Worm (Caenorhabditis elegans) whole organism, young adult: Measurements from ENCODE around the gene srbc-20.

Experiments used
- B0336.3 ChIP-seq: fragments of 200-800 bp; sonication (Bioruptor generic); IDR thresholded peaks from 2 replicates; pipeline ENCODE4 v1.3.6; 2022; ENCODE audit warnings: missing genetic modification characterization, missing compliant biosample characterization
- C06A6.2 ChIP-seq: fragments of 200-800 bp; sonication (Bioruptor generic); conservative IDR thresholded peaks from 2 replicates; pipeline ENCODE4 v1.3.6; 2022; ENCODE audit warnings: missing genetic modification characterization, missing compliant biosample characterization
- C17E4.6 ChIP-seq: fragments of 200-800 bp; sonication (Bioruptor generic); IDR thresholded peaks from 2 replicates; pipeline ENCODE4 v1.3.6; 2022; ENCODE audit warnings: missing genetic modification reagents, missing genetic modification characterization, missing compliant biosample characterization
- F22D6.2 ChIP-seq: sonication (generic microtip); optimal IDR thresholded peaks from 2 replicates; lab custom pipeline; 2016; ENCODE audit warnings: mild to moderate bottlenecking, missing genetic modification characterization, missing compliant biosample characterization
- F37B4.10 ChIP-seq: fragments of 200-800 bp; sonication (Bioruptor generic); IDR thresholded peaks from 2 replicates; pipeline ENCODE4 v1.3.6; 2022; ENCODE audit warnings: missing genetic modification characterization, missing compliant biosample characterization
- F49E8.2 ChIP-seq: sonication (generic microtip); optimal IDR thresholded peaks from 3 replicates; lab custom pipeline; 2017; ENCODE audit warnings: missing genetic modification characterization, mild to moderate bottlenecking, missing compliant biosample characterization, antibody characterized with exemption, moderate library complexity; ENCODE audit not compliant: insufficient read depth
- F52B5.7 ChIP-seq: sonication (generic microtip); optimal IDR thresholded peaks from 2 replicates; lab custom pipeline; 2016; ENCODE audit warnings: mild to moderate bottlenecking, missing genetic modification characterization, missing compliant biosample characterization
- F57A8.1 ChIP-seq: fragments of 200-800 bp; sonication (Bioruptor generic); optimal IDR thresholded peaks from 2 replicates; lab custom pipeline; 2018; ENCODE audit warnings: mild to moderate bottlenecking, missing genetic modification characterization, moderate library complexity, missing compliant biosample characterization
- K11D2.4 ChIP-seq: fragments of 200-800 bp; sonication (Bioruptor generic); IDR thresholded peaks from 2 replicates; pipeline ENCODE4 v1.3.6; 2022; ENCODE audit warnings: missing genetic modification reagents, missing genetic modification characterization, missing compliant biosample characterization
- K12H6.12 ChIP-seq: fragments of 200-800 bp; sonication (Bioruptor generic); optimal IDR thresholded peaks from 2 replicates; lab custom pipeline; 2018; ENCODE audit warnings: mild to moderate bottlenecking, missing genetic modification characterization, missing compliant biosample characterization
- T07F8.4 ChIP-seq: sonication (generic microtip); optimal IDR thresholded peaks from 2 replicates; lab custom pipeline; 2016; ENCODE audit warnings: mild to moderate bottlenecking, missing genetic modification characterization, moderate library complexity, missing compliant biosample characterization
- Y53G8AR.9 ChIP-seq: fragments of 200-800 bp; sonication (Bioruptor generic); conservative IDR thresholded peaks from 2 replicates; pipeline ENCODE4 v1.3.6; 2022; ENCODE audit warnings: missing genetic modification reagents, missing genetic modification characterization, missing compliant biosample characterization
- Y67H2A.10 ChIP-seq: fragments of 200-800 bp; sonication (Bioruptor generic); conservative IDR thresholded peaks from 2 replicates; pipeline ENCODE4 v1.3.6; 2022; ENCODE audit warnings: missing genetic modification reagents, missing genetic modification characterization, missing compliant biosample characterization
- Y79H2A.3 ChIP-seq: fragments of 200-800 bp; sonication (Bioruptor generic); conservative IDR thresholded peaks from 2 replicates; pipeline ENCODE4 v1.3.6; 2022; ENCODE audit warnings: missing genetic modification reagents, missing genetic modification characterization, missing compliant biosample characterization
- Y95B8A.8 ChIP-seq: fragments of 200-800 bp; sonication (Bioruptor generic); IDR thresholded peaks from 2 replicates; pipeline ENCODE4 v1.3.6; 2022; ENCODE audit warnings: missing genetic modification reagents, missing genetic modification characterization, missing compliant biosample characterization
- aptf-2 ChIP-seq: fragments of 200-800 bp; sonication (Bioruptor generic); conservative IDR thresholded peaks from 2 replicates; pipeline ENCODE4 v1.3.6; 2022; ENCODE audit warnings: missing genetic modification reagents, missing genetic modification characterization, missing compliant biosample characterization
- ceh-100 ChIP-seq: fragments of 200-800 bp; sonication (Bioruptor generic); IDR thresholded peaks from 2 replicates; pipeline ENCODE4 v1.3.6; 2022; ENCODE audit warnings: missing genetic modification reagents, missing genetic modification characterization, missing compliant biosample characterization
- ceh-27 ChIP-seq: fragments of 200-800 bp; sonication (Bioruptor generic); optimal IDR thresholded peaks from 2 replicates; lab custom pipeline; 2018; ENCODE audit warnings: mild to moderate bottlenecking, missing genetic modification characterization, moderate library complexity, missing compliant biosample characterization
- ceh-79 ChIP-seq: sonication (generic microtip); optimal IDR thresholded peaks from 2 replicates; lab custom pipeline; 2017; ENCODE audit warnings: mild to moderate bottlenecking, missing genetic modification characterization, missing compliant biosample characterization
- die-1 ChIP-seq: sonication (generic microtip); optimal IDR thresholded peaks from 2 replicates; lab custom pipeline; 2016; ENCODE audit warnings: missing genotype, mild to moderate bottlenecking, missing genetic modification characterization, missing compliant biosample characterization
- dpff-1 ChIP-seq: sonication (generic microtip); optimal IDR thresholded peaks from 2 replicates; lab custom pipeline; 2017; ENCODE audit warnings: mild to moderate bottlenecking, missing genetic modification characterization, missing compliant biosample characterization
- dpl-1 ChIP-seq: fragments of 150-350 bp; optimal IDR thresholded peaks from 2 replicates; lab custom pipeline; 2014; ENCODE audit warnings: missing biosample characterization, missing genetic modification reagents, missing genetic modification characterization
- egl-44 ChIP-seq: fragments of 200-800 bp; sonication (Bioruptor generic); IDR thresholded peaks from 2 replicates; pipeline ENCODE4 v1.3.6; 2022; ENCODE audit warnings: missing genetic modification reagents, missing genetic modification characterization, missing compliant biosample characterization
- ets-4 ChIP-seq: fragments of 200-800 bp; sonication (Bioruptor generic); optimal IDR thresholded peaks from 2 replicates; lab custom pipeline; 2018; ENCODE audit warnings: mild to moderate bottlenecking, missing genetic modification characterization, missing compliant biosample characterization
- fkh-3 ChIP-seq: sonication (generic microtip); optimal IDR thresholded peaks from 2 replicates; lab custom pipeline; 2016; ENCODE audit warnings: mild to moderate bottlenecking, missing genetic modification characterization, missing compliant biosample characterization
- gei-17 ChIP-seq: fragments of 200-800 bp; sonication (Bioruptor generic); optimal IDR thresholded peaks from 2 replicates; lab custom pipeline; 2018; ENCODE audit warnings: mild to moderate bottlenecking, missing genetic modification characterization, missing compliant biosample characterization
- hlh-12 ChIP-seq: sonication (generic microtip); optimal IDR thresholded peaks from 2 replicates; lab custom pipeline; 2016; ENCODE audit warnings: missing genetic modification characterization, missing compliant biosample characterization
- hlh-26 ChIP-seq: fragments of 200-800 bp; sonication (Bioruptor generic); conservative IDR thresholded peaks from 2 replicates; pipeline ENCODE4 v1.3.6; 2022; ENCODE audit warnings: missing genetic modification reagents, missing genetic modification characterization, missing compliant biosample characterization
- hsf-1 ChIP-seq: fragments of 200-800 bp; sonication (Bioruptor generic); IDR thresholded peaks from 2 replicates; pipeline ENCODE4 v1.3.6; 2022; ENCODE audit warnings: missing genetic modification reagents, missing genetic modification characterization, missing compliant biosample characterization
- let-607 ChIP-seq, 2 experiments: fragments of 200-800 bp in 1 of 2; sonication (Bioruptor generic) in 1 of 2; sonication (generic microtip) in 1 of 2; optimal IDR thresholded peaks; 2 replicates each; lab custom pipeline; 2016 to 2018; ENCODE audit warnings: mild to moderate bottlenecking in 2 of 2, missing compliant biosample characterization in 2 of 2, missing genetic modification characterization in 2 of 2, moderate library complexity in 2 of 2, missing genotype in 1 of 2
- lin-35 ChIP-seq, 3 experiments: fragments of 150-350 bp in 2 of 3; sonication (generic microtip) in 1 of 3; optimal IDR thresholded peaks; 2 replicates each; lab custom pipeline; 2014 to 2018; ENCODE audit warnings: missing biosample characterization in 3 of 3, missing genetic modification characterization in 3 of 3, missing genetic modification reagents in 3 of 3
- lin-54 ChIP-seq: fragments of 200-800 bp; sonication (Bioruptor generic); optimal IDR thresholded peaks from 2 replicates; lab custom pipeline; 2018; ENCODE audit warnings: mild to moderate bottlenecking, missing genetic modification characterization, missing compliant biosample characterization
- lsy-27 ChIP-seq: sonication (generic microtip); optimal IDR thresholded peaks from 2 replicates; lab custom pipeline; 2017; ENCODE audit warnings: missing genetic modification characterization, mild to moderate bottlenecking, missing compliant biosample characterization, antibody characterized with exemption, missing genotype, borderline replicate concordance; ENCODE audit not compliant: insufficient read depth
- madf-10 ChIP-seq: sonication (generic microtip); optimal IDR thresholded peaks from 2 replicates; lab custom pipeline; 2016; ENCODE audit warnings: mild to moderate bottlenecking, missing genetic modification characterization, missing compliant biosample characterization
- madf-6 ChIP-seq: fragments of 200-800 bp; sonication (Bioruptor generic); IDR thresholded peaks from 2 replicates; pipeline ENCODE4 v1.3.6; 2022; ENCODE audit warnings: missing genetic modification reagents, missing genetic modification characterization, missing compliant biosample characterization
- madf-8 ChIP-seq: fragments of 200-800 bp; sonication (Bioruptor generic); conservative IDR thresholded peaks from 2 replicates; pipeline ENCODE4 v1.3.6; 2022; ENCODE audit warnings: missing genetic modification reagents, missing genetic modification characterization, missing compliant biosample characterization
- nfya-1 ChIP-seq: sonication (generic microtip); optimal IDR thresholded peaks from 2 replicates; lab custom pipeline; 2017; ENCODE audit warnings: antibody characterized with exemption, missing compliant biosample characterization, missing genetic modification characterization, borderline replicate concordance; ENCODE audit not compliant: insufficient read depth
- nhr-27 ChIP-seq: fragments of 200-800 bp; sonication (Bioruptor generic); optimal IDR thresholded peaks from 2 replicates; lab custom pipeline; 2018; ENCODE audit warnings: mild to moderate bottlenecking, missing genetic modification characterization, moderate library complexity, missing compliant biosample characterization
- pbrm-1 ChIP-seq: fragments of 200-800 bp; sonication (Bioruptor generic); IDR thresholded peaks from 2 replicates; pipeline ENCODE4 v1.3.6; 2022; ENCODE audit warnings: missing genetic modification reagents, missing genetic modification characterization, missing compliant biosample characterization
- rcor-1 ChIP-seq: fragments of 200-800 bp; sonication (Bioruptor generic); IDR thresholded peaks from 2 replicates; pipeline ENCODE4 v1.3.6; 2022; ENCODE audit warnings: missing genetic modification reagents, missing genetic modification characterization, missing compliant biosample characterization
- snpc-1.1 ChIP-seq: sonication (generic microtip); optimal IDR thresholded peaks from 2 replicates; lab custom pipeline; 2017; ENCODE audit warnings: missing genetic modification characterization, mild to moderate bottlenecking, missing compliant biosample characterization, antibody characterized with exemption, moderate library complexity, missing genotype, missing genetic modification reagents; ENCODE audit not compliant: insufficient read depth
- snpc-4 ChIP-seq, 5 experiments: fragments of 150-350 bp in 1 of 5; sonication (generic microtip) in 4 of 5; optimal IDR thresholded peaks; 2 replicates each; lab custom pipeline; 2014 to 2018; ENCODE audit warnings: missing genetic modification characterization in 5 of 5, missing biosample characterization in 3 of 5, antibody characterized with exemption in 2 of 5, mild to moderate bottlenecking in 2 of 5, missing compliant biosample characterization in 2 of 5, missing genotype in 2 of 5, moderate library complexity in 2 of 5, missing genetic modification reagents in 1 of 5
- sptf-2 ChIP-seq: fragments of 200-800 bp; sonication (Bioruptor generic); optimal IDR thresholded peaks from 2 replicates; lab custom pipeline; 2018; ENCODE audit warnings: mild to moderate bottlenecking, missing genetic modification characterization, missing compliant biosample characterization
- tbp1 ChIP-seq: fragments of 200-800 bp; sonication (Bioruptor generic); optimal IDR thresholded peaks from 2 replicates; lab custom pipeline; 2018; ENCODE audit warnings: mild to moderate bottlenecking, missing genetic modification characterization, missing compliant biosample characterization
- tlf-1 ChIP-seq: fragments of 200-800 bp; sonication (Bioruptor generic); optimal IDR thresholded peaks from 2 replicates; lab custom pipeline; 2018; ENCODE audit warnings: mild to moderate bottlenecking, missing genetic modification characterization, missing compliant biosample characterization
- ztf-3 ChIP-seq: fragments of 200-800 bp; sonication (Bioruptor generic); optimal IDR thresholded peaks from 2 replicates; lab custom pipeline; 2018; ENCODE audit warnings: mild to moderate bottlenecking, missing genetic modification characterization, missing compliant biosample characterization

Gene srbc-20

DNA sequence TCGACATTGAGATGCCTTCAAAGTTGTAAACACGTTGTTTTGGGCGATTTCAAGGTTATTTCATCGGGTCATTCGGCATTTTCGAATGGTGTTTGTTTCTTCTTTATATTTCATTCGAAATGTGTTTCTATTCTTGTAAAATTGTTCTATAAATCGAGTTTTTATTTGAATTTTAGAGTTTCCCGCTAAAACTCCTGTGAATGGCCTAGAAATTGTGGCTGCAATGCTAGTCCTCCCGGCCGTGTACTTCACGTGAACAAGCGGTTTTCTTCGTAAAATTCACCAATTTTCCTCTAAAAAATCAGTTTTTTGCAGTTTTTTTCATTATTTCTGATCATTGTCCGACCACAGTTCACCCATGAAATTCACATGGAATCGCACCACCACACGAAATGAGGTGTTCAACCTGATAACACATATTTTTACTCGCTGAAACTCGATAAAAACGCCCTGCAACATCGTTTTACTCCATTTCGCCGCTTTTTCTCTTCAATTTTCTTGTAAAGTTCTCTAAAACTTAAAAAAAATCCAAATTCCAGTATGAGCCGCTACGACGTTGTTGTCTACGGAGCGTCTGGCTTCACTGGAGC, 19.8 kb upstream of the srbc-20 start, which contains the start of gene ldp-1 (continued):
- TF ChIP-seq ceh-100 (GFP tag; lab: Robert Waterston, UW) = no peak
- no peak for TF ChIP-seq madf-10 (tag; lab: Kevin White, UChicago)
- peak; percentile 73 for TF ChIP-seq dpl-1 (GFP tag; lab: Kevin White, UChicago)
- TF ChIP-seq F49E8.2 = no peak
- TF ChIP-seq die-1 (tag; lab: Kevin White, UChicago) = no peak
- peak; percentile 47 for TF ChIP-seq ceh-27
- TF ChIP-seq gei-17 (GFP tag; lab: Kevin White, UChicago) = no peak
- TF ChIP-seq snpc-1.1 = peak; percentile 42
- TF ChIP-seq F57A8.1 = no peak
- 0 out of 2 replicates have a peak, but pooled peaks have one; percentile 46 for TF ChIP-seq K11D2.4 (GFP tag; lab: Robert Waterston, UW)
- no peak for TF ChIP-seq tlf-1 (GFP tag; lab: Kevin White, UChicago)
- TF ChIP-seq ztf-3 (GFP tag; lab: Kevin White, UChicago) = no peak
- no peak for TF ChIP-seq egl-44 (GFP tag; lab: Robert Waterston, UW)
- no peak for TF ChIP-seq F52B5.7
- TF ChIP-seq madf-6 (GFP tag; lab: Robert Waterston, UW) = peak; percentile 66
- peak; percentile 60 for TF ChIP-seq F22D6.2 (tag; lab: Kevin White, UChicago)
- TF ChIP-seq lsy-27 (tag; lab: Kevin White, UChicago) = no peak
- TF ChIP-seq Y53G8AR.9 = no peak
- TF ChIP-seq rcor-1 (GFP tag; lab: Robert Waterston, UW) = peak; percentile 46; the same call in 1 of the 2 replicates
- peak; percentile 16; the same call in 1 of the 2 replicates for TF ChIP-seq madf-8 (GFP tag; lab: Robert Waterston, UW)
- no peak for TF ChIP-seq T07F8.4
- peak; percentile 79 for TF ChIP-seq lin-54
- TF ChIP-seq B0336.3 (GFP tag; lab: Robert Waterston, UW) = 0 out of 2 replicates have a peak, but pooled peaks have one; percentile 39
- no peak for TF ChIP-seq snpc-4 (GFP tag; optimal IDR thresholded peaks at IDR 0.05; lab: Kevin White, UChicago)
- peak in 3 of 4 experiments; percentile 16 to 28 (median 26) for TF ChIP-seq snpc-4 (tag; optimal IDR thresholded peaks at IDR 0.05; lab: Kevin White, UChicago)
- no peak for TF ChIP-seq Y67H2A.10 (GFP tag; lab: Robert Waterston, UW)
- TF ChIP-seq aptf-2 = 0 out of 2 replicates have a peak, but pooled peaks have one; percentile 58
- no peak for TF ChIP-seq C17E4.6 (GFP tag; lab: Robert Waterston, UW)
- no peak for TF ChIP-seq F37B4.10 (GFP tag; lab: Robert Waterston, UW)
- no peak for TF ChIP-seq Y79H2A.3
- TF ChIP-seq K12H6.12 (tag; lab: Kevin White, UChicago) = no peak
- no peak for TF ChIP-seq tbp1 (GFP tag; lab: Kevin White, UChicago)
- TF ChIP-seq lin-35 (GFP tag; optimal IDR thresholded peaks at IDR 0.05; lab: Kevin White, UChicago) = peak; percentile 10 to 81 (median 34)
- TF ChIP-seq hlh-12 (tag; lab: Kevin White, UChicago) = no peak
- TF ChIP-seq ets-4 (GFP tag; lab: Kevin White, UChicago) = no peak
- 0 out of 2 replicates have a peak, but pooled peaks have one; percentile 32 for TF ChIP-seq pbrm-1 (GFP tag; lab: Robert Waterston, UW)
- TF ChIP-seq let-607 (tag; optimal IDR thresholded peaks at IDR 0.05; lab: Kevin White, UChicago) = no peak
- no peak for TF ChIP-seq Y95B8A.8
- no peak for TF ChIP-seq nhr-27 (tag; lab: Kevin White, UChicago)
- TF ChIP-seq nfya-1 (tag; lab: Kevin White, UChicago) = no peak
- TF ChIP-seq C06A6.2 (GFP tag; lab: Robert Waterston, UW) = no peak
- no peak for TF ChIP-seq sptf-2
- no peak for TF ChIP-seq hlh-26 (GFP tag; lab: Robert Waterston, UW)
- no peak for TF ChIP-seq hsf-1 (GFP tag; lab: Robert Waterston, UW)
- no peak for TF ChIP-seq fkh-3 (tag; lab: Kevin White, UChicago)
- TF ChIP-seq dpff-1 = no peak
- TF ChIP-seq ceh-79 (tag; lab: Kevin White, UChicago) = no peak
